Worm (Caenorhabditis elegans) whole organism, mixed stage, embryonic: ENCODE measurements around the gene F14H3.14.

Experiments
- nhr-237 ChIP-seq: fragments of 150-350 bp; optimal IDR thresholded peaks from 2 replicates; lab custom pipeline; 2014; ENCODE audit warnings: missing biosample characterization, missing genetic modification characterization
- nhr-76 ChIP-seq: sonication (generic microtip); optimal IDR thresholded peaks from 2 replicates; lab custom pipeline; 2017; ENCODE audit warnings: missing biosample characterization, missing genetic modification characterization
- pha-4 ChIP-seq: fragments of 150-350 bp; optimal IDR thresholded peaks from 2 replicates; lab custom pipeline; 2018; ENCODE audit warnings: missing biosample characterization, missing genetic modification reagents, missing genetic modification characterization
- zip-8 ChIP-seq: fragments of 150-350 bp; optimal IDR thresholded peaks from 2 replicates; lab custom pipeline; 2014; ENCODE audit warnings: missing biosample characterization, missing genetic modification characterization

DNA sequence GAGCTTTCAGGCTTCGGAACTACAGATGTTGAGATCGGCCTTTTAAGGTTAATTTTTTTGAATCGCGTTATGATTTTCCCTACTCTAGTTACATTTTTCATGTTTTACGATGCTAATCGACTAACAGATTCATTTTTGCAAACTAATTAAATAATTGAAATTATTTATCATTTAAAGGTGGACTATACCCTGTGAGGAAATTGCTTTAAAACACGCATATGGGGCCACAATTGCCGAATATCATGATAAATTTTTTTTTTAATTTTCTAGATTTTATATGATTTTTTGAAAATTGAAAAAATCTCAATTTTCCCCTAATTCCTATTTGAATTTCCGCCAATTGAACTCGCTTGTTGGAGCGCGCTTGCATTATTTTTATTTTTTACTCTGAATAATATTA is 695 bp downstream of the F14H3.14 start, which contains the start of gene fbxa-100:
- TF ChIP-seq pha-4 (tag; lab: Kevin White, UChicago) (no peak), nhr-237 (tag; lab: Kevin White, UChicago) (no peak), zip-8 (no peak), nhr-76 (tag; lab: Kevin White, UChicago) (no peak)
